Fruit fly (Drosophila melanogaster) whole organism, embryonic: ENCODE measurements around the gene CG8891.

ENCODE experiments used
- Abd-B ChIP-seq: fragments of 200-800 bp; sonication (Bioruptor generic); optimal IDR thresholded peaks from 2 replicates; lab custom pipeline; 2018; ENCODE audit warnings: missing biosample characterization, mild to moderate bottlenecking, missing genetic modification characterization, moderate library complexity
- Aef1 ChIP-seq: fragments of 200-800 bp; sonication (Bioruptor generic); IDR thresholded peaks from 3 replicates; pipeline ENCODE4 v1.3.6; 2022; ENCODE audit warnings: missing biosample characterization, missing genetic modification characterization
- Asciz ChIP-seq: fragments of 200-800 bp; sonication (Bioruptor generic); optimal IDR thresholded peaks from 2 replicates; lab custom pipeline; 2017; ENCODE audit warnings: missing biosample characterization, mild to moderate bottlenecking, missing genetic modification characterization, missing genetic modification reagents
- Atf6 ChIP-seq: fragments of 200-800 bp; sonication (Bioruptor generic); IDR thresholded peaks from 2 replicates; pipeline ENCODE4 v1.3.6; 2022; ENCODE audit warnings: missing biosample characterization, missing genetic modification characterization
- Awh ChIP-seq: fragments of 200-800 bp; sonication (Bioruptor generic); IDR thresholded peaks from 2 replicates; pipeline ENCODE4, ENCODE4 v1.3.6; 2022; ENCODE audit warnings: missing biosample characterization, missing genetic modification characterization
- CG10462 ChIP-seq: fragments of 200-800 bp; sonication (Bioruptor generic); optimal IDR thresholded peaks from 2 replicates; lab custom pipeline; 2016; ENCODE audit warnings: missing biosample characterization, missing genetic modification characterization
- CG10979 ChIP-seq: fragments of 200-800 bp; sonication (Bioruptor generic); optimal IDR thresholded peaks from 2 replicates; lab custom pipeline; 2018; ENCODE audit warnings: missing biosample characterization, mild to moderate bottlenecking, missing genetic modification characterization, moderate library complexity
- CG11504 ChIP-seq: fragments of 200-800 bp; sonication (Bioruptor generic); optimal IDR thresholded peaks from 3 replicates; lab custom pipeline; 2019; ENCODE audit warnings: missing biosample characterization, mild to moderate bottlenecking, missing genetic modification characterization, moderate library complexity
- CG12769 ChIP-seq: fragments of 200-800 bp; sonication (Bioruptor generic); optimal IDR thresholded peaks from 2 replicates; lab custom pipeline; 2019; ENCODE audit warnings: missing biosample characterization, mild to moderate bottlenecking, missing genetic modification characterization, moderate library complexity
- CG14667 ChIP-seq: fragments of 200-800 bp; sonication (Bioruptor generic); IDR thresholded peaks from 2 replicates; pipeline ENCODE4 v1.3.6; 2022; ENCODE audit warnings: missing biosample characterization, missing genetic modification characterization
- CG15696 ChIP-seq: fragments of 200-800 bp; sonication (Bioruptor generic); optimal IDR thresholded peaks from 2 replicates; lab custom pipeline; 2019; ENCODE audit warnings: missing biosample characterization, mild to moderate bottlenecking, missing genetic modification characterization, moderate library complexity
- CG17186 ChIP-seq: fragments of 200-800 bp; sonication (Bioruptor generic); optimal IDR thresholded peaks from 3 replicates; lab custom pipeline; 2017; ENCODE audit warnings: missing biosample characterization, missing genetic modification reagents, missing genetic modification characterization
- CG18764 ChIP-seq: fragments of 200-800 bp; sonication (Bioruptor generic); optimal IDR thresholded peaks from 3 replicates; lab custom pipeline; 2016; ENCODE audit warnings: missing biosample characterization, missing genetic modification characterization
- CG2120 ChIP-seq: fragments of 200-800 bp; sonication (Bioruptor generic); optimal IDR thresholded peaks from 3 replicates; lab custom pipeline; 2016; ENCODE audit warnings: missing biosample characterization, missing genetic modification characterization
- CG4404 ChIP-seq: fragments of 200-800 bp; sonication (Bioruptor generic); IDR thresholded peaks from 2 replicates; pipeline ENCODE4 v1.3.6; 2022; ENCODE audit warnings: missing biosample characterization, missing genetic modification characterization
- CG8765 ChIP-seq: fragments of 200-800 bp; sonication (Bioruptor generic); IDR thresholded peaks from 2 replicates; pipeline ENCODE4 v1.3.6; 2022; ENCODE audit warnings: missing biosample characterization, missing genetic modification characterization
- CG8944 ChIP-seq: fragments of 200-800 bp; sonication (Bioruptor generic); optimal IDR thresholded peaks from 3 replicates; lab custom pipeline; 2016; ENCODE audit warnings: missing biosample characterization, missing genetic modification characterization
- Dip2 ChIP-seq: fragments of 200-800 bp; sonication (Bioruptor generic); IDR thresholded peaks from 2 replicates; pipeline ENCODE4 v1.3.6; 2022; ENCODE audit warnings: missing biosample characterization, missing genetic modification characterization
- Doc2 ChIP-seq: fragments of 200-800 bp; sonication (Bioruptor generic); IDR thresholded peaks from 2 replicates; pipeline ENCODE4 v1.3.6; 2022; ENCODE audit warnings: missing biosample characterization, missing genetic modification characterization
- ERR ChIP-seq: fragments of 200-800 bp; sonication (Bioruptor generic); optimal IDR thresholded peaks from 2 replicates; lab custom pipeline; 2016; ENCODE audit warnings: missing biosample characterization, missing genetic modification characterization
- Fer1 ChIP-seq: fragments of 200-800 bp; sonication (Bioruptor generic); optimal IDR thresholded peaks from 2 replicates; lab custom pipeline; 2017; ENCODE audit warnings: missing biosample characterization, mild to moderate bottlenecking, missing genetic modification characterization
- Fer2 ChIP-seq: fragments of 200-800 bp; sonication (Bioruptor generic); optimal IDR thresholded peaks from 2 replicates; lab custom pipeline; 2018; ENCODE audit warnings: missing biosample characterization, mild to moderate bottlenecking, missing genetic modification characterization, moderate library complexity
- Hmx ChIP-seq: fragments of 200-800 bp; sonication (Bioruptor generic); optimal IDR thresholded peaks from 2 replicates; lab custom pipeline; 2016; ENCODE audit warnings: missing biosample characterization, missing genetic modification characterization
- Hr78 ChIP-seq, 2 experiments: fragments of 200-800 bp in 1 of 2; fragments of >200 bp in 1 of 2; sonication (Bioruptor generic) in 1 of 2; optimal IDR thresholded peaks; 2 replicates each; lab custom pipeline; 2017 to 2019; ENCODE audit warnings: missing biosample characterization in 2 of 2, missing genetic modification characterization in 2 of 2, mild to moderate bottlenecking in 1 of 2, moderate library complexity in 1 of 2
- Nf-YB ChIP-seq: fragments of 200-800 bp; sonication (Bioruptor generic); optimal IDR thresholded peaks from 3 replicates; lab custom pipeline; 2019; ENCODE audit warnings: missing biosample characterization, mild to moderate bottlenecking, missing genetic modification characterization, moderate library complexity
- PHDP ChIP-seq: fragments of 200-800 bp; sonication (Bioruptor generic); optimal IDR thresholded peaks from 3 replicates; lab custom pipeline; 2018; ENCODE audit warnings: missing biosample characterization, mild to moderate bottlenecking, missing genetic modification characterization, moderate library complexity
- Sry-β ChIP-seq: fragments of 200-800 bp; sonication (Bioruptor generic); optimal IDR thresholded peaks from 2 replicates; lab custom pipeline; 2018; ENCODE audit warnings: missing biosample characterization, mild to moderate bottlenecking, missing genetic modification characterization, moderate library complexity
- Xrp1 ChIP-seq: fragments of 200-800 bp; sonication (Bioruptor generic); IDR thresholded peaks from 2 replicates; pipeline ENCODE4 v1.3.6; 2022; ENCODE audit warnings: missing biosample characterization, missing genetic modification characterization
- abd-A ChIP-seq: fragments of 200-800 bp; sonication (Bioruptor generic); optimal IDR thresholded peaks from 3 replicates; lab custom pipeline; 2019; ENCODE audit warnings: missing biosample characterization, mild to moderate bottlenecking, missing genetic modification characterization, moderate library complexity
- ap ChIP-seq: fragments of 200-800 bp; sonication (Bioruptor generic); IDR thresholded peaks from 2 replicates; pipeline ENCODE4 v1.3.6; 2022; ENCODE audit warnings: missing biosample characterization, missing genetic modification characterization
- bab2 ChIP-seq: fragments of 200-800 bp; sonication (Bioruptor generic); optimal IDR thresholded peaks from 2 replicates; lab custom pipeline; 2016; ENCODE audit warnings: missing biosample characterization, missing genetic modification characterization
- br ChIP-seq: fragments of >200 bp; optimal IDR thresholded peaks from 2 replicates; lab custom pipeline; 2017
- cato ChIP-seq: fragments of 200-800 bp; sonication (Bioruptor generic); optimal IDR thresholded peaks from 2 replicates; lab custom pipeline; 2016; ENCODE audit warnings: missing biosample characterization, missing genetic modification characterization, borderline replicate concordance
- caup ChIP-seq: fragments of 200-800 bp; sonication (Bioruptor generic); optimal IDR thresholded peaks from 3 replicates; lab custom pipeline; 2017; ENCODE audit warnings: missing biosample characterization, mild to moderate bottlenecking, missing genetic modification characterization, moderate library complexity; ENCODE audit not compliant: severe bottlenecking
- chn ChIP-seq: fragments of 200-800 bp; sonication (Bioruptor generic); optimal IDR thresholded peaks from 2 replicates; lab custom pipeline; 2016; ENCODE audit warnings: missing biosample characterization, missing genetic modification characterization
- fd96Cb ChIP-seq: fragments of 200-800 bp; sonication (Bioruptor generic); optimal IDR thresholded peaks from 2 replicates; lab custom pipeline; 2018; ENCODE audit warnings: missing biosample characterization, mild to moderate bottlenecking, missing genetic modification characterization, moderate library complexity
- gcm2 ChIP-seq: fragments of 200-800 bp; sonication (Bioruptor generic); optimal IDR thresholded peaks from 2 replicates; lab custom pipeline; 2016; ENCODE audit warnings: missing biosample characterization, missing genetic modification characterization
- grn ChIP-seq: fragments of 200-800 bp; sonication (Bioruptor generic); optimal IDR thresholded peaks from 3 replicates; lab custom pipeline; 2017; ENCODE audit warnings: missing biosample characterization, missing genetic modification characterization
- her ChIP-seq: fragments of 200-800 bp; sonication (Bioruptor generic); optimal IDR thresholded peaks from 2 replicates; lab custom pipeline; 2016; ENCODE audit warnings: missing biosample characterization, missing genetic modification characterization
- jigr1 ChIP-seq: fragments of 200-800 bp; sonication (Bioruptor generic); IDR thresholded peaks from 3 replicates; pipeline ENCODE4 v1.3.6; 2022; ENCODE audit warnings: missing biosample characterization, missing genetic modification characterization
- oc ChIP-seq: fragments of 200-800 bp; sonication (Bioruptor generic); optimal IDR thresholded peaks from 2 replicates; lab custom pipeline; 2018; ENCODE audit warnings: missing biosample characterization, mild to moderate bottlenecking, missing genetic modification characterization, moderate library complexity
- pros ChIP-seq: fragments of 200-800 bp; sonication (Bioruptor generic); optimal IDR thresholded peaks from 3 replicates; lab custom pipeline; 2019; ENCODE audit warnings: missing biosample characterization, mild to moderate bottlenecking, missing genetic modification characterization, moderate library complexity
- rib ChIP-seq: fragments of 200-800 bp; sonication (Bioruptor generic); IDR thresholded peaks from 2 replicates; pipeline ENCODE4 v1.3.6; 2022; ENCODE audit warnings: missing biosample characterization, missing genetic modification characterization
- sna ChIP-seq: fragments of 200-800 bp; sonication (Bioruptor generic); IDR thresholded peaks from 2 replicates; pipeline ENCODE4 v1.3.6; 2022; ENCODE audit warnings: missing biosample characterization, missing genetic modification characterization; ENCODE audit not compliant: partially characterized antibody
- sqz ChIP-seq: fragments of 200-800 bp; sonication (Bioruptor generic); optimal IDR thresholded peaks from 3 replicates; lab custom pipeline; 2018; ENCODE audit warnings: missing biosample characterization, mild to moderate bottlenecking, missing genetic modification characterization
- sr ChIP-seq: fragments of 200-800 bp; sonication (Bioruptor generic); IDR thresholded peaks from 3 replicates; pipeline ENCODE4 v1.3.6; 2022; ENCODE audit warnings: missing biosample characterization, missing genetic modification characterization
- ttk ChIP-seq: fragments of 200-800 bp; sonication (Bioruptor generic); IDR thresholded peaks from 2 replicates; pipeline ENCODE4 v2.1.2; 2022; ENCODE audit warnings: missing biosample characterization, missing genetic modification characterization
- tup ChIP-seq: fragments of 200-800 bp; sonication (Bioruptor generic); optimal IDR thresholded peaks from 2 replicates; lab custom pipeline; 2016; ENCODE audit warnings: missing biosample characterization, mild to moderate bottlenecking, missing genetic modification characterization, moderate library complexity
- yki ChIP-seq: fragments of >200 bp; optimal IDR thresholded peaks from 3 replicates; lab custom pipeline; 2018
- zfh2 ChIP-seq: fragments of 200-800 bp; sonication (Bioruptor generic); optimal IDR thresholded peaks from 2 replicates; lab custom pipeline; 2016; ENCODE audit warnings: missing biosample characterization, missing genetic modification characterization

Gene CG8891

DNA sequence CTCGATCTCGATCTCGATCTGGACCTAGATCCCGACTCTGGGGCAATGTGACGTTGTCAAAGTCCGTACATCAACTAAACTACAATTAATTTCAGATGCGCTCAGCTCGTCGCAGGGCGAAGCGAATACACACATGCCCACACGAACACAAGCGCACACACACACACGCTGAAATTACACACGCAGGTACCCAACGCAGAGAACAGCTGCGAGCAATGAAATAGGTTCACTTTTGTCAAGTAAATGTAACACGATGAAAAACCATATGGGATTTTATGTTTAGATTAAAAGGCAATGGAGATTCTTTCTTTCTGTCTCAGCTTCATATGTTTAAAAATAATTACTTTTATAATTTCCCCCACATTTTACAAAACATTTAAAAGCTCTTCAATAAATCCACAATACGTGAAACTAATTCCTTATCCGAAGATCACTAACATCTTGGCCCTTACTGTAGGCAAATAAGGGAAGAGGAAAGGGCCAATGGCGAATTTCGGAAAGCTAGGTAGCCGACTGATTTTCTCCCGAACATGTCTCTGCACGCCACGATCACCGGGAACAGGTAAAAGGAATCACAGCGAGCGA lies 21.2 kb upstream of the CG8891 start (continued):
- TF ChIP-seq Awh (GFP tag; lab: Robert Waterston, UW) = peak; percentile 84
- TF ChIP-seq Nf-YB = peak; percentile 75
- TF ChIP-seq Fer1 = peak; percentile 86
- peak; percentile 59 for TF ChIP-seq Aef1 (GFP tag; lab: Robert Waterston, UW)
- no peak for TF ChIP-seq sna (GFP tag; lab: Robert Waterston, UW)
- TF ChIP-seq yki (lab: Kevin White, UChicago) = peak; percentile 68
- TF ChIP-seq chn (GFP tag; lab: Kevin White, UChicago) = peak; percentile 79
- peak; percentile 87 for TF ChIP-seq CG2120 (GFP tag; lab: Kevin White, UChicago)
- TF ChIP-seq bab2 (GFP tag; lab: Kevin White, UChicago) = peak; percentile 48
- TF ChIP-seq grn (GFP tag; lab: Kevin White, UChicago) = peak; percentile 26
- TF ChIP-seq cato (GFP tag; lab: Kevin White, UChicago) = peak; percentile 21
- TF ChIP-seq ERR (GFP tag; lab: Kevin White, UChicago) = peak; percentile 54
- peak; percentile 46 for TF ChIP-seq her (GFP tag; lab: Kevin White, UChicago)
- TF ChIP-seq ap = peak; percentile 26; the same call in 1 of the 2 replicates
- TF ChIP-seq caup (GFP tag; lab: Kevin White, UChicago) = peak; percentile 81
- peak; percentile 68 for TF ChIP-seq Abd-B (GFP tag; lab: Kevin White, UChicago)
- peak; percentile 44 for TF ChIP-seq CG8944
- TF ChIP-seq CG14667 (GFP tag; lab: Robert Waterston, UW) = peak; percentile 60
- TF ChIP-seq fd96Cb = peak; percentile 80
- peak; percentile 34 for TF ChIP-seq CG18764
- TF ChIP-seq Sry-β = no peak
- no peak for TF ChIP-seq br (lab: Kevin White, UChicago)
- TF ChIP-seq oc = peak; percentile 42
- peak; percentile 90 for TF ChIP-seq PHDP
- TF ChIP-seq CG8765 = peak; percentile 71
- peak; percentile 95 for TF ChIP-seq CG15696 (tag; lab: Kevin White, UChicago)
- peak; percentile 69 for TF ChIP-seq CG10462 (GFP tag; lab: Kevin White, UChicago)
- TF ChIP-seq CG12769 (tag; lab: Kevin White, UChicago) = no peak
- TF ChIP-seq ttk (GFP tag; lab: Robert Waterston, UW) = peak; percentile 69
- no peak for TF ChIP-seq Doc2 (GFP tag; lab: Robert Waterston, UW)
- TF ChIP-seq CG10979 (tag; lab: Kevin White, UChicago) = peak; percentile 90
- peak; percentile 71 for TF ChIP-seq gcm2 (GFP tag; lab: Kevin White, UChicago)
- TF ChIP-seq sqz (GFP tag; lab: Kevin White, UChicago) = peak; percentile 76
- peak; percentile 75 for TF ChIP-seq Fer2 (tag; lab: Kevin White, UChicago)
- peak; percentile 81 for TF ChIP-seq CG4404 (GFP tag; lab: Robert Waterston, UW)
- TF ChIP-seq jigr1 (GFP tag; lab: Robert Waterston, UW) = no peak
- TF ChIP-seq Atf6 = peak; percentile 77
- TF ChIP-seq Hr78 (GFP tag; optimal IDR thresholded peaks at IDR 0.05; lab: Kevin White, UChicago) = peak in 1 of 2 experiments; percentile 60
- peak; percentile 59 for TF ChIP-seq Asciz (GFP tag; lab: Kevin White, UChicago)
- no peak for TF ChIP-seq Dip2 (GFP tag; lab: Robert Waterston, UW)
- TF ChIP-seq CG17186 (GFP tag; lab: Kevin White, UChicago) = no peak
- peak; percentile 84 for TF ChIP-seq CG11504 (tag; lab: Kevin White, UChicago)
- peak; percentile 46 for TF ChIP-seq tup (GFP tag; lab: Kevin White, UChicago)
- peak; percentile 41; the same call in 2 of the 3 replicates for TF ChIP-seq sr
- peak; percentile 69 for TF ChIP-seq Hmx (GFP tag; lab: Kevin White, UChicago)
- peak; percentile 9 for TF ChIP-seq abd-A (tag; lab: Kevin White, UChicago)
- peak; percentile 76 for TF ChIP-seq pros (GFP tag; lab: Kevin White, UChicago)
- TF ChIP-seq Xrp1 (GFP tag; lab: Robert Waterston, UW) = peak; percentile 92
- TF ChIP-seq zfh2 (GFP tag; lab: Kevin White, UChicago) = peak; percentile 70
- peak; percentile 25; the same call in 1 of the 2 replicates for TF ChIP-seq rib (GFP tag; lab: Robert Waterston, UW)
